Worm (Caenorhabditis elegans) whole organism, L4/young adult: ENCODE data around the gene cdc-48.2.

Experiments used
- W03F9.2 ChIP-seq: fragments of 150-350 bp; optimal IDR thresholded peaks from 2 replicates; lab custom pipeline; 2014; ENCODE audit warnings: missing biosample characterization, missing genetic modification characterization
- dao-5 ChIP-seq: sonication (generic microtip); optimal IDR thresholded peaks from 2 replicates; lab custom pipeline; 2016; ENCODE audit warnings: missing genotype, missing genetic modification characterization, moderate library complexity, missing compliant biosample characterization
- him-1 ChIP-seq: sonication (generic microtip); optimal IDR thresholded peaks from 2 replicates; lab custom pipeline; 2016; ENCODE audit warnings: missing genotype, missing genetic modification reagents, missing genetic modification characterization, missing compliant biosample characterization

The cdc-48.2 gene

DNA sequence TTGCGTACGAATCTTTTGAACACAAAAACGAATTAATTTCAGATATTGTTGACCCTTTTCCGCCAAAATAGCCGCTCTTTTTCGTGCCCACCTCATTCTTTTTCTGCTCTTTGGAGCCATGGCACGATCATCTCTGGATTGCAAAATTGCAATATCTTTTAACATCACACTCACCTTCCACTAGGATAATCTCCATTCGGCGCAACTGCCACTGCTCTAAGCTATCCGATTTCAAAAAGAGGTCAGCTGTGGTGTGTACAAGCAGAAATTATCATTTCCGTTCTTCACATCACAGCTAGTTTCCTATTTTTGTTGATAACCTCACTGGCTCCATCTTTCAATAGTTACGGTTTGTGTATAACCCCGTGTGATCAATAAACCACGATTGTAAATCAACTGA is 11.7 kb upstream of the cdc-48.2 start:
- no peak for TF ChIP-seq W03F9.2 (tag; lab: Kevin White, UChicago)
- TF ChIP-seq him-1 (tag; lab: Kevin White, UChicago), result no peak
- no peak for TF ChIP-seq dao-5 (tag; lab: Kevin White, UChicago)

DNA sequence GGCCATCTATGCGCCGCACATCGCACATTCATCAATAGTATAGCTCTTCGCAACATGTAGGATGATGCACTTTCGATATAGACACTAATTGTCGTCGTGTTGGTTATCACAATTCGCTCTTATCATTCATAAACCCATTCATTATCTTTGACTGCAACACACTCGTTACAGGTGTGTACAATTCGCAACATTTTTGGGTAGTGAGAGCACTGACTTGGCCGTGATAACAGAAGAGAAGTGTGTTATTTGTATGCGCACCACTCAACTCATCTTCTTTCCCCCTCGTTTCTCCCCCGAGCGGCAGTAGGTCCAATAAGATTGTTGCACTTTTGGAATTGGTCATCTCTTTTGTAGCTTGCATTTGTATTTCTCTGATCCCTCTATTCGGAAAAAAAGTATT is 11.0 kb upstream of the cdc-48.2 start:
- TF ChIP-seq him-1 (tag; lab: Kevin White, UChicago) (no peak), W03F9.2 (tag; lab: Kevin White, UChicago) (no peak), dao-5 (tag; lab: Kevin White, UChicago) (no peak)

DNA sequence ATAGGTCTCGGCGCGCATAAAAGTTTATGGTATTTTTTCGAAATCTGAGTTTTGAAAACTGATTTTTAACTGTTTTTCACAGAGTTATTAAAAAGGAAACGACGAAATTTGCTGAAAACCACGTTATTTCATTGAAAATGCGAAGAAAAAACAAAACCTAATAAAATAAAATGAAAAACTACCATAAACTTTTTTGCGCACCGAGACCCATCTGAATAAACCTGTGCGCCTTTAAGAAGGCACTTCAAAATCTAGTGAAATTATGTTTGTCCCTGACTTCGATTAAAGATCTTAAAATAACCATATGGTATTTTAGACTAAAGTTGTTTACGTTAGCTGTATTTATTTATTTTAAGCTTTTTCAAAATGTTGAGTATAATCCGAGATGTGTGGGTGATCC is 10.5 kb upstream of the cdc-48.2 start:
- TF ChIP-seq dao-5 (tag; lab: Kevin White, UChicago), result no peak
- no peak for TF ChIP-seq him-1 (tag; lab: Kevin White, UChicago)
- no peak for TF ChIP-seq W03F9.2 (tag; lab: Kevin White, UChicago)

DNA sequence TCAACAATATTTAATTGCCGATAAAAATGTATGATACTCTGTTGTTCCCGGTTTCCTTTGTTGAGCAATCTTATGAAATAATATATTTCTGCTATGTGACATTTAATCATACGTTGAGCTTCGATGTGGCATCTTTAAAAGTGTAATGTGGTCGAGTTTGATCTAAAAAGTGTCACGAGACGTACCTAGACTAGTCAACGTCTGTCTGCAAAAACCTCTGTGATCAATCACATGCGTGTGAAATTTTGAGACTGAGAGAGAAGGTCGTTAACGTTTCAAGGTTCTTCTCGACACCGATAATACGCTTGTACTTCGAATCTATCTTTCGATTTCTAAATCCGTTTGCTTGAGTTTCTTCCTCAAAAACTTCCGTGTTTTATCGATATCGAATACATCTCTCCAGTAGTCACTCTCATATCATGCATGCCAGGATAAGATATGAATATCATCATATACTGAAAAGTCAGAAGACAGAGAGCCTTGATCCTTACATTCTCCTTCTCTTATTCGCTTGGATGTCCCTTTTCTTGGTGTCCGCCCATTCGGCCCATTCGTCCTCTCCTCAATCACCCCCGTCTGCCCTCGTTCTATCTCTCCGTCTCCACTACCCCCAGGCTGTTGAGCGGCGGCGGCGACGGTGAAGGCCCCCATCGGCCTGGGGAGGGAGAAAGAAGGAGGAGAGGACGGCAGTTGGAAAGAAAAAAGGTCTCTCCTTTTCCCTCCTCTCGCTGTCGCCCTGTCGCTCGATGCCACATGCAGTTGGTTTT is 9.8 kb upstream of the cdc-48.2 start:
- TF ChIP-seq dao-5 (tag; lab: Kevin White, UChicago), result peak; percentile 9
- no peak for TF ChIP-seq W03F9.2 (tag; lab: Kevin White, UChicago)
- TF ChIP-seq him-1 (tag; lab: Kevin White, UChicago), result peak; percentile 36

DNA sequence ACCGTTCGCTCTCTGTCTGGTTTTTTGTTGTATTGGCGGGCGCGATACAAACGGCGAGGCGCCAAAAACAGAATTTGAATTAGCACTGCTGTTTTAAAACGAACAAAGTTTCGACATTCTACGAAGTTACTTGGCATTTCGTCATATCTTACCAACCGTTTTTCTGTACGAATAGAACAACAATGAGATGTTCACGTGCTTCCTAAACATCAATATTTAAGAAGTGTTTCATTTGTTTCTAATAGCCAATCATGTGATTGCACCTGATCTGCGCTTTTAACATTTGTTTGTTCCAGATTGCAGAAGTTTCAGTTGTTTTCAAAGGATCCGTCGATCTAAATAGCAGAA is 9.3 kb upstream of the cdc-48.2 start:
- TF ChIP-seq W03F9.2 (tag; lab: Kevin White, UChicago) (no peak), him-1 (tag; lab: Kevin White, UChicago) (no peak), dao-5 (tag; lab: Kevin White, UChicago) (no peak)

DNA sequence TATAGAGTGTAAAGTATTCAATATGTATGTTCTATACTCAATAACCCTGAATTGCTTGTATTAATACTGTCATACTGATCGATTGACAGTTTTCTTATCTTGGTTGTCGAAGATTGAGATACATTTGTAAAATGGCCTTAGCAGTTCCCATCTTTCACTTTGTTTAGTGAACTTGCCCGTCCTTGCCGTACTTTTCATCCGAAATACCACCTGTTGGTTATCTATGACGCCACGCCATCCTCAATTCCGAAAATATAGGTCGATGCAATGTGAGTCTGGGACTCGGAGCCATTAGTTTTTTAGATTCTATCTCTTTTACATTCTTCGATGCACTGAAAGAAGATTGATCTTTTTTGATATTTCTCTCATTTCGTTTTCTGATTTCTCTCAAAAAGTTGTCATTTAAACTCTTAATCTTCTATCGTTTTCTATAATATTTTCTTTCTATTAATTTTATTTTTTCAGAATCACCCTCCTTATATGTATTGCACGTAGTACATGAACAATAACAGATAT is 8.7 kb upstream of the cdc-48.2 start, which contains the start of gene ulp-4:
TSS of gene ulp-4 (plus strand) at position 466 of the 516 bp plus-strand sequence.
- TF ChIP-seq W03F9.2 (tag; lab: Kevin White, UChicago) (no peak), him-1 (tag; lab: Kevin White, UChicago) (no peak), dao-5 (tag; lab: Kevin White, UChicago) (no peak)

DNA sequence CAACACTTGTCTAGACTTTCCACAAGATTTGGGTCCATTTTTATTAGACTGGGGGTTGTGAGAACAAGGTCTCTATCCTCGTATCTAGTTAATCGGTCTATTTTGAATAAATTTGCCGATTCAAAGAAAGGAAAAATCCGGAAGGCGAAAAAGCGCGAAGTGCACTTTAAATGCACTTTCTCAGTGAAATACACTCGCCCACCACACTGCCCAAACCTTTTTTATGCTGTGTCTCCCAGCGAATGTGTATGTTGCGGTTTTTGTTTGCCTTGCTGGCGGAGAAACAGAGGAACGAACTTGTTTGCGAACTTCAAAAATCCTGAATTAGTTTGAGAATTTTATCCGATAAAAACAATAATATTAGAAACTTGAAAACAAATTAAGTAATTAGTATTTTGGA is 7.5 kb upstream of the cdc-48.2 start:
- TF ChIP-seq him-1 (tag; lab: Kevin White, UChicago), result no peak
- TF ChIP-seq W03F9.2 (tag; lab: Kevin White, UChicago), result no peak
- TF ChIP-seq dao-5 (tag; lab: Kevin White, UChicago), result no peak

DNA sequence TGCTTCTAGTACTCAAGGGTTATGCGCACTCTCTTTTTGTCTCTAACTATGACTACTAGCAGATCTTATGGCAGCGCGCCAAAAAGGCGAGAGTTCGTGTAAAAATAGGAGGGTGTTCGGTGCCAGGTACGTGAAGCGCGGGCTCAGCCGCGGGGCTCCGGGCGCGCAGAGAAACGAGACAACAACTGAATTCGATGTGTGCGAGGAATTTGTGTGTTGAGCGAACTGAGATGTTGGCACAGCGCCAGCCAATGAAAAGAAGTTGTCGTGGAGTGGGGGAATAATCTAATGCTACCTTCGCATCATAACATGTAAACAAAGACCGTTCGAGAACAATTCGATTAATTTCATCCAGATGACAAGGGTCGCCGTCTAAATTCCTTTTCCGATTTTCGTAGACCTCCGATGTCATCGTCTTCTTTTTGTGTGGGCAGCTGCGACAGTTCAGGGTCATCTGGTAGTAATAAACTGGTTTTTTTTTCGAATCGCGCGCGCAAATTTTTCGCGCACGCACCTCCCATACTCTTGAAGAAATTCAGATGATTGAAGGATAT is 6.8 kb upstream of the cdc-48.2 start:
- peak; percentile 67 for TF ChIP-seq him-1 (tag; lab: Kevin White, UChicago)
- TF ChIP-seq dao-5 (tag; lab: Kevin White, UChicago), result no peak

DNA sequence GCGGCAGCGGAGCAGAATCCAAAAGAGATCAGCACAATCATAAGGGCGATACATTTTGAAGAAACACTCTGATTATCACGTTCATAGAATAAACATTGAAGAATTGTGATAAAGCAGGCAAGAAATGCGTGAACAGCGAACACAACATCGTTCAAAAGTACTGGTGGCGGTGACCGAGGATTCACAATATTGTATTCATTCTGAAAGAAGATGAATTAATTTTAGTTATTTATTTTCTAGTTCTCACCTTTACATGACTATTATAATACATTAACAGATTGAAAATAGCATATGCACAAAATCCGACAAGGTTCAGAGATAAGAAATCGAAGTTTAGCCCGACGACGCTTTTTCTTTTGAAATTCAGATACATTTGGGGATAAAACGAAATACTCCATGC is 2.3 kb upstream of the cdc-48.2 start:
- TF ChIP-seq him-1 (tag; lab: Kevin White, UChicago) (no peak), dao-5 (tag; lab: Kevin White, UChicago) (no peak), W03F9.2 (tag; lab: Kevin White, UChicago) (no peak)

DNA sequence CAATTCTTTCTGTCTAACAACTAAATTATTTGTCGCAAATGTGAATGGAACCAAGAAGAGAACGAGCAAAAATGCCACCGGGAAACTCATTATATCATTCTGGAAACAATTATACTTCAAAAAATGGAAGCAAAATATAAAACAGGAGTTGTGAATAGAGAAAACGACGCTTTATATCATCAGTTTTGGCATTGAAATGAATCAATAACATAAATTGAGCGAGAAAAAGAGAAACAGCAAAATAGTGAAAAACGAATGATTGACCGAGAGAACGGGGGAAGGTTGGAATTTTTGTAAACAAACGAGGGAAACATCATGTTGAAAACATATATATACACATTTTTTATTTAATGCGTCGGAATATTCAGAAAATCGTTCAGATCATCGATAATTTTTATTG is 1.5 kb upstream of the cdc-48.2 start, which contains the start of gene ctns-1:
TSS of gene ctns-1 (minus strand) at position 101 of the 400 bp plus-strand sequence.
- TF ChIP-seq him-1 (tag; lab: Kevin White, UChicago) (no peak), W03F9.2 (tag; lab: Kevin White, UChicago) (no peak), dao-5 (tag; lab: Kevin White, UChicago) (no peak)

DNA sequence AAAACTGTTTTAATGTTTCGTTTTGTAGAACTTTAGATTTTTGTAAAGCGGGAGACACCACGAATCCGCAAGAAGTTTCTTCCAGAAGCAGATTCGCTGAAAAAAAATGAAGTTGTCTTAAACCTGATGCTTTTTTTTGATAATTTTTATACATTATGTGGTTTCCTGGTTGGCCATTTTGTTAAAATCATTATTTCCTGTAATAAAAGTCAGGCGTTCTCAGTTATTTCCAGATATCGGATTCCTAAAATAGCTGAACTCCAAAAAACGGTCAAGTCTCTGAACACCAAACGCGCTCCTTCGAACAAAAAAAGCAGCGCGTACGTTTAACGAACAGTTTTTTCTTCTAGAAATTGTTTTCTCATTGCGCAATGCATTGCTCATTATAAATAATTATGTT is 917 bp upstream of the cdc-48.2 start:
- no peak for TF ChIP-seq him-1 (tag; lab: Kevin White, UChicago)
- TF ChIP-seq W03F9.2 (tag; lab: Kevin White, UChicago), result no peak
- no peak for TF ChIP-seq dao-5 (tag; lab: Kevin White, UChicago)

DNA sequence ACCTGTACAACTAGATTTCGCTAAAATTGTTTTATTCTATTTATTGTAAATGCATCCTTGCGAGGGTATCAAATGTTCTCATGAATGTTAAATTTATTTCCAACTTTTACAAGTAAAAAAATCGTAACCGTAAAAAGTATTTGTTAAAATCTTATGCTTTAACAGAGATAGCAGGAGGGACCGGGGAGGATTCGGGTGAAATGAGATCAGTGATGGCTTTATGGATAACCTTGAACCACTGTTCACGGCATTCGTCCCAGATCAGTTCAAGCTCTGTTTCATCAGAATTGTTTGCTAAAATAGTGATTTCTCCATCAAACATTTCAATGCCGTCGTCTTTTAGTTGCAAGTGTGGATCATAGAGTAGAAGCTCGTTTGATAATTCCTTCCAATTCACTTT is 2.8 kb downstream of the cdc-48.2 start:
- no peak for TF ChIP-seq dao-5 (tag; lab: Kevin White, UChicago)
- no peak for TF ChIP-seq him-1 (tag; lab: Kevin White, UChicago)
- TF ChIP-seq W03F9.2 (tag; lab: Kevin White, UChicago), result no peak

DNA sequence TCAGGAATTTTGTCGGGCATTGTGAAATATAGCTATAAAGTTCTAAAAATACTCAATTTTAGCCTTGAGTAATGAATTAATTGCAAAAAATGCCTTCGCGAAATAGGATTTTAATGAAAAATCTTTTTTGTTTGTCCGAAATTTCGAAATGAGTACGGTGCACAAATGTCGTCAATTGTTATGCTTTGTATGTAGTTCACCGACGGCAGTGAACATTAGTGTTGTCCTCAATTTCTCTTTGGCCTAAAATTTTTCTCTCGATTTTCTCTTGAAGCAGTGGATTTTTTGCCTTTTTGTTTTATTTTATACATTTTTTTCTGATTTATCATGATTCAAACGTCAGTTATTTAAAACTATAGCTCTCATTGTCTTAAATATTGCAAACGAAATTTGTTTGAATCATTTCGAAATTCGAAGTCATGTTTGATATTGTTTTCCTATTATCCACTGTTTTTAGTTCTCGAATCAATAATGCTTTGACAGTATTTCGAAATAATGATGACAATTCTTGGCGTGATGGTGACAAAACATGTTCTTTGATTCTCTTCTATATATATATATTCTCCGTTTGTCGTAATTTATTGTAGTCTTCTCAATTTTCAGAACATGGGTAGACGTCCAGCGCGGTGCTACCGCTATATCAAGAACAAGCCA is 5.1 kb downstream of the cdc-48.2 start, which contains the start of the genes ints-11 and rpl-10:
TSS of gene ints-11 (minus strand) at position 201 of the 654 bp plus-strand sequence.
TSS of gene rpl-10 (plus strand) at position 604 of the 654 bp plus-strand sequence.
- peak; percentile 76 for TF ChIP-seq W03F9.2 (tag; lab: Kevin White, UChicago)
- no peak for TF ChIP-seq dao-5 (tag; lab: Kevin White, UChicago)
